Fruit fly (Drosophila melanogaster): Measurements from ENCODE around the gene CG6168.

- no peak for TF ChIP-seq psq (optimal IDR thresholded peaks at IDR 0.05)
- no peak for TF ChIP-seq CG8478 (optimal IDR thresholded peaks at IDR 0.05)
- TF ChIP-seq EcR (GFP tag; optimal IDR thresholded peaks at IDR 0.05) = no peak
- TF ChIP-seq Dll (optimal IDR thresholded peaks at IDR 0.05) = no peak
- no peak for TF ChIP-seq pan (optimal IDR thresholded peaks at IDR 0.05)
Observed at dm6 chr3L:11302906-11303305, 18.6 kb downstream of the CG6168 start.

Data from whole organism.